Fruit fly (Drosophila melanogaster): ENCODE results near the gene fz4.

Gene fz4

DNA sequence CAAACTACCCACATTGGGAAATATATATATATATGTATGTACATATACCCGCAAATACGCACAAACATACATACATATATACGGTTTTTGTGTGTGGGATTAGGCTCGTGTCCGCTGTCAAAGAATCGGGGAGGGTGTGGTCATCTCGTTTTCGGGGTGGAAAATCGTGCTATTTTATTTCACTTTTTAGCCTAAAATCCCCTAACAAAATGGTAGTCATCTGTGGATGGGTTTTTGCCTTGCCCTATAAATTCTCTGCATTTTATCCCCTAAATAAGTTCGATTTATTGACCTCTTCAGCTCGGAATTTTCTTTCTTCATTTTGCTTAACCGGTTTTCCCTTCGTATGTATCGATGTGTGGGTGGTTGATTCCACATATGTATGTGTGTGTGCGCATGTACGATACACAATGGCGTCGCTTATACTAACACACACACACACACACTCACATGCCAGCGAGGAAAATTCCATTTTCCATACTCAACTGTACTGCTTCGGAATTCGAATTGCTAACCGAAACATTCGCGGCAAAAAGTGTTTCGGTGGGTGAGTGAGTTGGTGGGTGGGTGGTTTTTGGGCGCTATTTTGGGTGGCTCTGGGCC, 49.2 kb upstream of the fz4 start:
- TF ChIP-seq CG11902 (GFP tag; optimal IDR thresholded peaks at IDR 0.05), result no peak
- TF ChIP-seq ss (GFP tag; optimal IDR thresholded peaks at IDR 0.05), result no peak
- no peak for TF ChIP-seq Eip93F (GFP tag; optimal IDR thresholded peaks at IDR 0.05)
- no peak for TF ChIP-seq Eip78C (GFP tag)
- no peak for TF ChIP-seq cyc (GFP tag; optimal IDR thresholded peaks at IDR 0.05)
- TF ChIP-seq Ets21C (GFP tag; optimal IDR thresholded peaks at IDR 0.05), result no peak
- TF ChIP-seq Hr38 (GFP tag; optimal IDR thresholded peaks at IDR 0.05), result no peak
- no peak for TF ChIP-seq dsx (GFP tag; optimal IDR thresholded peaks at IDR 0.05; ENCODE audit: poor library complexity, severe bottlenecking)
- no peak for TF ChIP-seq CG3032 (tag; optimal IDR thresholded peaks at IDR 0.05)
- no peak for TF ChIP-seq CG1621 (tag; optimal IDR thresholded peaks at IDR 0.05)
- no peak for TF ChIP-seq Ets96B (tag; optimal IDR thresholded peaks at IDR 0.05)

DNA sequence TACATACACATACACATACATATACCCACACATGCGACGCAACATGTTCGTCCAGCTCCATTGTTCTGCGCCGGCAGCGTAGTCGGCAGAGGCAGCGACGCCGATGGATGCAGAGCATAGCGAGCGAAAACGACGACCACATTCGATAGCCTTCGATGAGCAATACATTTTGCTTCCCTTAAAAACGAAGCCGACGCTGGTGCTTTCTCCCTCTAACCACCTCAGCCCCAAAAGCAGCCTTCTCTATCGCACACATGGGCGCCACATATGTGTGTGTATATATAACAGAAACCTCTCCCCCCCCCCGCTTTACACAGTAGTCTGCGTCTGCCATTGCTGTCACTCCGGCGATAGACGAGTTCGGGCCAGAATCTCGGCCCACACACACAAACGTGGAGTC, 42.7 kb upstream of the fz4 start:
- TF ChIP-seq Smox (GFP tag; optimal IDR thresholded peaks at IDR 0.05) (no peak), salr (GFP tag; optimal IDR thresholded peaks at IDR 0.05) (no peak), Gug (GFP tag; IDR thresholded peaks at IDR 0.05) (no peak), spab (GFP tag; optimal IDR thresholded peaks at IDR 0.05) (no peak), CG10631 (GFP tag; optimal IDR thresholded peaks at IDR 0.05) (no peak), CG6808 (GFP tag; optimal IDR thresholded peaks at IDR 0.05) (no peak)

DNA sequence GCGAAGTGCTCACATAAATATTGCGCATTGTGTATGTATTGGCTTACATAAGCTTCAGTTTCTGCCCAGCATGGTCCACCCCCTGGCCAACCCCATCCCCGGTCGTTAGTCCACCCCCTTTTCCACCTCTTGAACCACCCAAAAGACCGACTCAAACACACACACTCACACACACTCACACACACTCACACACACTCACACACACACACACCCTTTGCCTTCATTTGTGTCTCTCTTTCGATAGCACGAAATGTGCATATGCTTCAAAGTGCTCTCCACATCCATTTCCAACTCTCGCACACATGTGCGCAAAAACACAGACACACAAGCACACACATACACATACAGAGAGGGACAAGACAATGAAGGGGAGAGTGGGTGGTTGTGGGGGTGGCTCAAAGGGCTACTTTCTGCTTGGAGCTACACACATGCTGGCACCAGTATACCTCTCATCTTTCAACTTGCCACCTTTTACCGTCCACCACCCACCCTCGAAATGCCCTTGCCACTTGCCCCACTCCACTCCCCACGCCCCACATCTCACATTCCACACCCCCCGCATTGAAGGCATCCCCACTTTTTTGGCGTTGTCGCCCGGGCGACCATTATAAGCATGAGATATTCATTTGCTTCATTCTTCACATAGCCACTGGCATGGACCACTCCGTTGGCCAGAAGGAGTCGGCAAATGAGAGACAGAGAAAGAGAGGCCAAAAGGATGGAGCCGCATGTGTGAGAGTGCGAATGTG, 41.3 kb upstream of the fz4 start:
- TF ChIP-seq Ets21C (GFP tag; optimal IDR thresholded peaks at IDR 0.05), result no peak
- no peak for TF ChIP-seq Hr4 (GFP tag; optimal IDR thresholded peaks at IDR 0.05)
- TF ChIP-seq topi (GFP tag; optimal IDR thresholded peaks at IDR 0.05), result no peak
- TF ChIP-seq lz (GFP tag; optimal IDR thresholded peaks at IDR 0.05), result no peak
- no peak for TF ChIP-seq CG31627 (GFP tag; optimal IDR thresholded peaks at IDR 0.05)
- no peak for TF ChIP-seq CG6854 (GFP tag; optimal IDR thresholded peaks at IDR 0.05)
- no peak for TF ChIP-seq CG1621 (tag; optimal IDR thresholded peaks at IDR 0.05)
- no peak for TF ChIP-seq acj6 (GFP tag; optimal IDR thresholded peaks at IDR 0.05)
- no peak for TF ChIP-seq CG15336 (GFP tag; IDR thresholded peaks at IDR 0.05)

DNA sequence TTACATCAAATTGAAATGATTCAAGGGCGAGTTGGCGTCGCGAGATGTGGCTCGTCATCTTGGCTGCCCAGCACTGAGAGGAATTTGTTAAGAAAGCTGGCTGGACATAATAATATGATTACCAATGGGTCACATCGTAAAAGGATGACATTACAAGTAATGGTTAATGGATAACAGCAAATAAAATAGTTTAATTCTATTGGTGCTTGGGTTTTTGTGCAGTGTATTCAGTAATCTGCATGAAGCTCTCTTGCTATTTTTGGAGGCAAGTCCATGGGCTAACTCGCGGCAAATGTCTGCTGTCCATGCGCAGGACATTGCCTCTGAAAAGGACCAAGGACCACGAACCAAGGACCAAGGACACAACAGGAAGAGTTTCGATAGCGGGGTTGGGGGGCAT, 31.6 kb upstream of the fz4 start:
- no peak for TF ChIP-seq CG1621 (tag; optimal IDR thresholded peaks at IDR 0.05)
- no peak for TF ChIP-seq Gug (GFP tag; IDR thresholded peaks at IDR 0.05)
- no peak for TF ChIP-seq Eip93F (GFP tag; optimal IDR thresholded peaks at IDR 0.05)
- no peak for TF ChIP-seq achi (GFP tag; optimal IDR thresholded peaks at IDR 0.05)
- TF ChIP-seq CG8632 (GFP tag; optimal IDR thresholded peaks at IDR 0.05), result no peak

DNA sequence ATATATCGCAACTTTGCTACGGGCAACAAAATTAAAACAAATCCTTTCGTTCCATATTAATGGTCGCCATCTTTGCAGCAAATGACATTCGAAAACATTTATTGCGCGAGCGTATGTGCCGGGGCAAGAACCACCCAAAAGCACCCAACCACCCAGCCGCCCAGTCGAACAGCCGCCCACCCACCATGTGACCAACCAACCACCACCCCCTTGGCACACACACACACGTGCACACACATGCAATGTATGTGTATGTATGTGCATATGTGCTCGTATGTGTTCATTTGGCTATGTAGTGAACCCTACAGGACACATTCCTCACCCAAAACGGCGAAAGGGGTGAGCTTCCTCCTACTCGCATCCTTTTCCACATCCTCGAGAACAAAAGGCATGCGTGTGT, 29.8 kb upstream of the fz4 start:
- TF ChIP-seq CG9139 (GFP tag; optimal IDR thresholded peaks at IDR 0.05), result no peak
- no peak for TF ChIP-seq Lpt (GFP tag; optimal IDR thresholded peaks at IDR 0.05)
- TF ChIP-seq Eip78C (GFP tag), result no peak
- TF ChIP-seq CG6792 (GFP tag; optimal IDR thresholded peaks at IDR 0.05), result no peak

DNA sequence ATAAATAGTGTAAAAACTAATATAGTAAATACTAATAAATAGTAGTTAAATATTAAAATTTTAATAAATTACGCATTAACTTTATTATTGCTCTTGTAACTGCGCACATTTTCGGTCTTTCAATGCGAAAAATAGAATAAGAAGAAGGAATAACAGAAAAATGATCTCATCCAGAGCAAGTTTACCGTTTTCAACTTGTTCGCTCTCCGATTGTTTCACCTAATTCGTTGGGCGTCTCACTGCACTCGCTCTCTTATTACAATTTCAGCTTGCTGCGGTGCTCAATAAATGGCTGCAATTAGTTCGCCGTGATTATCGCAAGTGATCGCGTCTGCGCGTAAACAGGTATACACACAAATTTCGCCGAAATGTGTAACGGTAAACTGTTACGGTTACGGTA, 27.3 kb upstream of the fz4 start, which contains the start of gene Cph:
Cph (plus strand) TSS at position 301 of the 400 bp plus-strand sequence.
- TF ChIP-seq CG11902 (GFP tag; optimal IDR thresholded peaks at IDR 0.05) (no peak), svp (GFP tag) (peak; percentile 19), net (GFP tag; optimal IDR thresholded peaks at IDR 0.05) (no peak)

Measured in whole organism, prepupa.